Worm (Caenorhabditis elegans): ENCODE data around the gene cnc-3.

The cnc-3 gene

DNA sequence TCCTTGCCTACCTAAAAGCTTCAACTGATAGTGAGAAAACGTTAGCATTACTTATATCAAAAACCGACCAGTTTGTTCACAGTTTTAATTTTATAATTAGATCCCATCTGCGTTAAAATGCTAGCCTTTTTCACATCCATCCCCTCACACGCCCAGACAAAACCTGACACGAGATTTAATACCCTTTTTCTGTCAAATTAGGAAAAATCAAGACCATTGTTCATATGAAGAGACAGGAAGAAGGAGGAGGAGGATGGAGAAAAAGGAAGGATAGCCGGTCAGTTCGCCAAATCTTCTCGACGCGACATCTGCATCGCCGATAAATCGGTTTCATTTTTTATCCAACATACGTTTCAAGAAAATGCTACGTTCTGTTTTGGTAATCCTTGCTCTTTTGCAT, at the start of gene cnc-3:
cnc-3 (plus strand) TSS at position 281 of the 400 bp plus-strand sequence.
- TF ChIP-seq lin-54 (GFP tag; optimal IDR thresholded peaks at IDR 0.05): no peak
- TF ChIP-seq lag-1 (GFP tag; IDR thresholded peaks at IDR 0.05): no peak
- TF ChIP-seq nfyb-1 (GFP tag; IDR thresholded peaks at IDR 0.05): 0 out of 2 replicates have a peak, but pooled peaks have one; percentile 45

DNA sequence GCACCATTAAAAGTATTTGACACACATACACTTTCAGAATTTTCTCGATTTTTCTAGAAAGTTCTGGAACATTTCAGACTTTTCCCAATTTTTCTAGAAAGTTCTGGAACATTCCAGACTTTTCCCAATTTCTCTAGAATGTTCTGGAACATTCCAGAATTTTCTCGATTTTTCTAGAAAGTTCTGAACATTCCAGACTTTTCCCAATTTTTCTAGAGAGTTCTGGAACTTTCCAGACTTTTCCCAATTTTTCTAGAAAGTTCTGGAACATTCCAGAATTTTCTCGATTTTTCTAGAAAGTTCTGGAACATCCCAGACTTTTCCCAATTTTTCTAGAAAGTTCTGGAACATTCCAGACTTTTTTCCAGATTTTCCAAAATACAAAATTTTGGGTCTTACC, 44.3 kb upstream of the cnc-3 start:
- TF ChIP-seq hsf-1 (GFP tag; IDR thresholded peaks at IDR 0.05): peak; percentile 91; the same call in 1 of the 2 replicates
- TF ChIP-seq madf-6 (GFP tag; IDR thresholded peaks at IDR 0.05): 0 out of 2 replicates have a peak, but pooled peaks have one; percentile 27

DNA sequence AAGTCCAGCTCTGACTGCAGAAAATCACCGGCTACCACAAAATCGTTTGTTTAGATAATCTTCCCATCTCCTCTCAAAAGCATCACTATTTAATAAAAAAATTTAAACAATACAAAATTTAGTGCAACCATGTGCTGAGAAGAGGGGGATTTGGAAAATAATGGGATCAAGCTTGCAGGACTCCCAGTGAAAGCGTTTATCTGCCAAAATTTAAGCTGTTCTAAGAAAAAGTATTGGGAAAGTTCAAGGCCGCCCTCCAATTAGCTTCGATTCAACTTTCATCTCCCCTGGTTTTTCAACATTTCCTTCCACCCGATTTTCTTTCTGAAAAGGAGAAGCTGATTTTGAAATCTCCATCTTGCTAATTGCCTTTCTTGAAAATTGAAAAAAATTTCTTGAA, 39.7 kb upstream of the cnc-3 start:
- TF ChIP-seq ztf-25 (GFP tag; IDR thresholded peaks at IDR 0.05) (no peak), hrde-1 (tag; optimal IDR thresholded peaks at IDR 0.05; ENCODE audit: borderline replicate concordance) (no peak), nhr-90 (tag; optimal IDR thresholded peaks at IDR 0.05) (no peak), repo-1 (tag; optimal IDR thresholded peaks at IDR 0.05) (no peak), Y67H2A.10 (GFP tag; conservative IDR thresholded peaks at IDR 0.05) (no peak), mcd-1 (GFP tag; IDR thresholded peaks at IDR 0.05) (no peak), atf-7 (tag; optimal IDR thresholded peaks at IDR 0.05) (no peak), ceh-100 (GFP tag; IDR thresholded peaks at IDR 0.05) (no peak), F37B4.10 (GFP tag; IDR thresholded peaks at IDR 0.05) (no peak), Y53G8AR.9 (GFP tag; conservative IDR thresholded peaks at IDR 0.05) (no peak)

DNA sequence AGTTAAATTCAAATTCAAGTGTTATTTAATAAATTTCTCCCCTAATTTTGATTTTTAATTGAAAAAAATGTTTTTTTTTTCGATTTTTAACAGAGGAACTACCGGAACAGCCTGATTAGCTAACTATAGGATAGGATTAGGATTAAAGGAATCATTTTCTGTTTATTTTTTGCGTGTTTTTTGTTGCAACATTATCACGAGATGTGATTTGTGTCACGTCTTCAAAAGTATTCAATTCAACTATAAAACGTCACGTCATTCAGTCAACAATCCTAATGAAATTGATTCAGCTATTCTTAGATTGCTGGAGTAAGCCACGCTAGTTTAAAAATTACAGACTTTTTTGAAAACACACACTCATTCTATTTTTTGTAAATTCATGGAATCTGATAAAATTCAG, 37.1 kb upstream of the cnc-3 start:
- TF ChIP-seq B0261.1 (tag; optimal IDR thresholded peaks at IDR 0.05) (no peak), repo-1 (tag; optimal IDR thresholded peaks at IDR 0.05) (no peak), hrde-1 (tag; optimal IDR thresholded peaks at IDR 0.05; ENCODE audit: borderline replicate concordance) (no peak), hlh-12 (tag; optimal IDR thresholded peaks at IDR 0.05) (no peak)

DNA sequence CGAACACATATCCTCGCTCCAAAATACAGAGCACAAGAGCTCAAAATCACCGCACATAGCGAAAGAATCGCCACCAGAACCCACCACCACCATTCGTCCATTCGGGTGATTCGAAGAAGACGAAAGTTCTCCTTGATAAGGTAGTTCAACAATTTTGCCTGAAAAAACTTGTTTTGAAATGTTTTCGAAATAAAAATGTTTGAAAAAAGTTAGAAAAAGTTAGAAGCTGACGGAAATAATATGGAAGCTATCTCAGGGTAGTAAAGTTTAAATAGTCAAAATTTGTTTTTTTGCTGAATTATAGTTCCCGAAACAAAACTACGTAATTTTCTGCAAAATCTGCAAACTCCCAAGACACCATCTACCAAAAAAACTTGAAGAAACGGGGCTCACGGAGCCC, 36.3 kb upstream of the cnc-3 start, which contains the start of gene snt-5:
snt-5 (minus strand) TSS at position 101 of the 400 bp plus-strand sequence.
- TF ChIP-seq unc-130 (GFP tag; optimal IDR thresholded peaks at IDR 0.05) (no peak), hlh-26 (GFP tag; conservative IDR thresholded peaks at IDR 0.05) (no peak), dox-1 (GFP tag; IDR thresholded peaks at IDR 0.05) (no peak), hmg-20 (GFP tag; IDR thresholded peaks at IDR 0.05) (no peak), C17E4.6 (GFP tag; IDR thresholded peaks at IDR 0.05) (no peak), rec-8 (tag; optimal IDR thresholded peaks at IDR 0.05) (no peak), ekl-4 (GFP tag; IDR thresholded peaks at IDR 0.05) (no peak), hmg-1.2 (GFP tag; IDR thresholded peaks at IDR 0.05) (no peak), aptf-3 (GFP tag; IDR thresholded peaks at IDR 0.05) (no peak), ceh-91 (GFP tag; IDR thresholded peaks at IDR 0.05) (no peak), lin-40 (tag; optimal IDR thresholded peaks at IDR 0.05) (no peak), bed-1 (GFP tag; IDR thresholded peaks at IDR 0.05) (no peak), attf-6 (GFP tag; IDR thresholded peaks at IDR 0.05) (no peak), nhr-80 (tag; optimal IDR thresholded peaks at IDR 0.05) (no peak), unc-62 (GFP tag; optimal IDR thresholded peaks at IDR 0.05) (no peak), mel-28 (tag; optimal IDR thresholded peaks at IDR 0.05; ENCODE audit: borderline replicate concordance) (no peak)
